Worm (Caenorhabditis elegans) whole organism, L1 larva: Measurements from ENCODE around the gene prmn-1.

Experiments
- Y116A8C.19 ChIP-seq: sonication (generic microtip); optimal IDR thresholded peaks from 2 replicates; lab custom pipeline; 2016; ENCODE audit warnings: missing compliant biosample characterization, missing genetic modification characterization, borderline replicate concordance
- ceh-63 ChIP-seq: fragments of 200-800 bp; sonication (Bioruptor generic); optimal IDR thresholded peaks from 2 replicates; lab custom pipeline; 2018; ENCODE audit warnings: mild to moderate bottlenecking, missing genetic modification characterization, missing compliant biosample characterization
- hlh-17 ChIP-seq: fragments of 200-800 bp; sonication (Bioruptor generic); optimal IDR thresholded peaks from 2 replicates; lab custom pipeline; 2018; ENCODE audit warnings: missing genetic modification characterization, mild to moderate bottlenecking, missing compliant biosample characterization, moderate library complexity, borderline replicate concordance
- skn-1 ChIP-seq: fragments of 150-350 bp; optimal IDR thresholded peaks from 2 replicates; lab custom pipeline; 2014; ENCODE audit warnings: missing biosample characterization, missing genetic modification characterization
- unc-86 ChIP-seq: sonication (generic microtip); optimal IDR thresholded peaks from 2 replicates; lab custom pipeline; 2016; ENCODE audit warnings: missing genetic modification characterization, missing compliant biosample characterization

DNA sequence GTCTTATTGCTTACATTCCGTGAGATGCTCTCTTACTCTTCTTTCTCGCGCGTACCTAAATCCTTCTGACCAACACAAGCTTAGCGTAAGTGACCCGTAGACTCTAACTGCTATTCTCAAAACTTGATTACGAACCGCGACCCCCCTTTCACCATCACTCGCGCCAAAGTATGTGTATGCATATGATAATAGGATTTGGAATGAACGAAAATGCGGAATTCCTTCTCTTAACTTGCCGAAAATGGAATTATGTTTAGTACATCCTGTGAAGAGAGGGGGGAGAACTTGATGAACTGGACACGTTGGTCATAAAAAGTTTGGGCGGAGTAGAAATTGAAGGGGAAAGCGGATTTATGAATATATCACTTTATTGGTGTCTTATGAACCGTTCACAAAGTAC lies 2.0 kb downstream of the prmn-1 start:
- TF ChIP-seq skn-1 (no peak), hlh-17 (GFP tag; lab: Kevin White, UChicago) (no peak), unc-86 (no peak), ceh-63 (GFP tag; lab: Kevin White, UChicago) (no peak), Y116A8C.19 (tag; lab: Kevin White, UChicago) (no peak)
